Worm (Caenorhabditis elegans): ENCODE results near the gene D1079.1.

D1079.1 gene

ce11 chrX:4444073-4444472 lies 41.1 kb downstream of the D1079.1 start (continued):
- peak in 1 of 3 experiments; percentile 71 for TF ChIP-seq lin-35 (GFP tag; optimal IDR thresholded peaks at IDR 0.05)
- no peak for TF ChIP-seq egrh-3 (GFP tag; IDR thresholded peaks at IDR 0.05)
- no peak for TF ChIP-seq nhr-179 (tag; optimal IDR thresholded peaks at IDR 0.05)
- TF ChIP-seq F33H1.4 (GFP tag; IDR thresholded peaks at IDR 0.05) = no peak
- peak; percentile 25 for TF ChIP-seq ztf-3 (GFP tag; optimal IDR thresholded peaks at IDR 0.05)
- TF ChIP-seq B0336.3 (GFP tag; IDR thresholded peaks at IDR 0.05) = no peak
- peak; percentile 78 for TF ChIP-seq mxl-1 (tag; optimal IDR thresholded peaks at IDR 0.05)
- TF ChIP-seq rcor-1 (GFP tag; IDR thresholded peaks at IDR 0.05) = peak; percentile 79
- peak; percentile 21 for TF ChIP-seq T07F8.4 (tag; optimal IDR thresholded peaks at IDR 0.05)
- TF ChIP-seq nfyb-1 (GFP tag; IDR thresholded peaks at IDR 0.05) = peak; percentile 74
- TF ChIP-seq rpc-1 (optimal IDR thresholded peaks at IDR 0.05) = peak; percentile 90
- peak; percentile 84 for TF ChIP-seq rpc-1 (tag; optimal IDR thresholded peaks at IDR 0.05)
- TF ChIP-seq ceh-27 (GFP tag; optimal IDR thresholded peaks at IDR 0.05) = no peak
- TF ChIP-seq snpc-4 (GFP tag; optimal IDR thresholded peaks at IDR 0.05) = peak; percentile 74
- peak; percentile 5 to 80 (median 61) for TF ChIP-seq snpc-4 (tag; optimal IDR thresholded peaks at IDR 0.05)
- TF ChIP-seq F52B5.7 (tag; optimal IDR thresholded peaks at IDR 0.05) = peak; percentile 61
- peak; percentile 67 for TF ChIP-seq nhr-90 (tag; optimal IDR thresholded peaks at IDR 0.05)
- no peak for TF ChIP-seq ama-1 (optimal IDR thresholded peaks at IDR 0.05)
- TF ChIP-seq ama-1 (GFP tag; optimal IDR thresholded peaks at IDR 0.05) = peak in 1 of 2 experiments; percentile 85
- TF ChIP-seq ztf-22 (GFP tag; optimal IDR thresholded peaks at IDR 0.05) = no peak
- TF ChIP-seq F55B11.4 (tag; optimal IDR thresholded peaks at IDR 0.05; ENCODE audit: borderline replicate concordance, insufficient read depth) = no peak
- TF ChIP-seq ccch-3 (GFP tag; optimal IDR thresholded peaks at IDR 0.05) = no peak
- no peak for TF ChIP-seq F37B4.10 (GFP tag; IDR thresholded peaks at IDR 0.05)
- TF ChIP-seq D2030.7 (GFP tag; IDR thresholded peaks at IDR 0.05) = peak; percentile 59
- TF ChIP-seq gei-17 (GFP tag; optimal IDR thresholded peaks at IDR 0.05) = peak; percentile 26
- TF ChIP-seq lin-26 (GFP tag; IDR thresholded peaks at IDR 0.05) = peak; percentile 85
- TF ChIP-seq F57C9.4 (tag; optimal IDR thresholded peaks at IDR 0.05) = no peak
- peak in 1 of 2 experiments; percentile 17 for TF ChIP-seq let-607 (tag; optimal IDR thresholded peaks at IDR 0.05)
- no peak for TF ChIP-seq nfya-1 (tag; optimal IDR thresholded peaks at IDR 0.05; ENCODE audit: borderline replicate concordance, insufficient read depth)
- TF ChIP-seq athp-1 (tag; optimal IDR thresholded peaks at IDR 0.05) = peak; percentile 21
- peak; percentile 52; the same call in 1 of the 2 replicates for TF ChIP-seq Y95B8A.8 (GFP tag; IDR thresholded peaks at IDR 0.05)

- TF ChIP-seq nfya-2 (GFP tag; IDR thresholded peaks at IDR 0.05) (no peak), fkh-3 (tag; optimal IDR thresholded peaks at IDR 0.05) (no peak), mel-28 (tag; optimal IDR thresholded peaks at IDR 0.05; ENCODE audit: borderline replicate concordance) (no peak), F10E7.11 (tag; optimal IDR thresholded peaks at IDR 0.05) (no peak), Y53F4B.3 (GFP tag; IDR thresholded peaks at IDR 0.05) (0 out of 2 replicates have a peak, but pooled peaks have one; percentile 17), sdz-38 (tag; optimal IDR thresholded peaks at IDR 0.05) (no peak), ztf-18 (tag; optimal IDR thresholded peaks at IDR 0.05) (peak; percentile 49), B0035.1 (tag; optimal IDR thresholded peaks at IDR 0.05) (no peak), F57A8.1 (GFP tag; optimal IDR thresholded peaks at IDR 0.05) (no peak), let-526 (GFP tag; IDR thresholded peaks at IDR 0.05) (no peak), D2030.7 (GFP tag; IDR thresholded peaks at IDR 0.05) (peak; percentile 77), lin-40 (tag; optimal IDR thresholded peaks at IDR 0.05) (no peak), rpc-1 (optimal IDR thresholded peaks at IDR 0.05) (peak; percentile 88), rpc-1 (tag; optimal IDR thresholded peaks at IDR 0.05) (peak; percentile 92), tbp1 (GFP tag; optimal IDR thresholded peaks at IDR 0.05) (peak; percentile 94), let-607 (tag; optimal IDR thresholded peaks at IDR 0.05) (no peak), hmg-1.2 (GFP tag; IDR thresholded peaks at IDR 0.05) (peak; percentile 77), gei-17 (GFP tag; optimal IDR thresholded peaks at IDR 0.05) (no peak), ama-1 (optimal IDR thresholded peaks at IDR 0.05) (no peak), ama-1 (GFP tag; optimal IDR thresholded peaks at IDR 0.05) (peak; percentile 30 to 57), F22D6.2 (tag; optimal IDR thresholded peaks at IDR 0.05) (no peak), F49E8.2 (tag; optimal IDR thresholded peaks at IDR 0.05; ENCODE audit: insufficient read depth) (no peak), ZK185.1 (tag; optimal IDR thresholded peaks at IDR 0.05; ENCODE audit: poor library complexity, severe bottlenecking) (peak; percentile 21), ceh-27 (GFP tag; optimal IDR thresholded peaks at IDR 0.05) (peak; percentile 35), xnd-1 (tag; optimal IDR thresholded peaks at IDR 0.05) (no peak), ztf-28 (GFP tag; IDR thresholded peaks at IDR 0.05) (no peak; the same call in 1 of the 2 replicates)
These were observed 41.9 kb downstream of the D1079.1 start for ce11 chrX:4444843-4445242.

Data from whole organism, young adult.